Worm (Caenorhabditis elegans): ENCODE results near the gene F12E12.6.

DNA sequence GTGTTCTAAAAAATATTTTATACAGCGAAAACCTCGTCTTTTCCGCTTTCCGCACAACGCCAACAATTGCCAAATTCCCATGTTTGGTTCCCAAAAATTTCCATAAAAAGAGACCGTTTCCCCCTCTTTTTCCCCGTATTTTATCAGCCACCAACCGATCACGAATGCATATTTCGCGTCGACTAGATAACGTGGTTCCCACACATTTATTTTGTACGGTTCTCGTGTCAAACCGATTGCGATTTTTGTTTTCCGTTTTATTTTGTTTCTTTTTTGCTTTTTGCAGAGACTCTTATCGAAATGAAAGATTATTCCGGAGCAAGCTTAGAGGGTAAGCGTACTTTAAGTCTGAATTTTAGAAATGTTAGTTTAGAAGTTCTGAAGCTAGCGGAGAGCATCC, 15.7 kb downstream of the F12E12.6 start, which contains the start of gene C46E10.3:
- no peak for TF ChIP-seq him-1 (tag; optimal IDR thresholded peaks at IDR 0.05)
- no peak for TF ChIP-seq dao-5 (tag; optimal IDR thresholded peaks at IDR 0.05)
- no peak for TF ChIP-seq W03F9.2 (tag; optimal IDR thresholded peaks at IDR 0.05)

Measured in whole organism, L4/young adult.